Fruit fly (Drosophila melanogaster) whole organism, wandering third instar larva: ENCODE results near the gene CG14096.
"Not testable (repeated sequence)": the region's sequence is repeated elsewhere in the genome, so short reads cannot be mapped to it uniquely, and the experiment has no call there.

Experiments
- Dif ChIP-seq: fragments of 200-275, 200-300 bp; sonication (Bioruptor generic); optimal IDR thresholded peaks from 2 replicates; lab custom pipeline; 2018; ENCODE audit warnings: missing biosample characterization, missing genetic modification characterization; ENCODE audit not compliant: partially characterized antibody
- Hr78 ChIP-seq: fragments of >200 bp; optimal IDR thresholded peaks from 2 replicates; lab custom pipeline; 2017; ENCODE audit warnings: missing biosample characterization, missing genetic modification characterization
- Jra ChIP-seq: sonication (Bioruptor generic); optimal IDR thresholded peaks from 2 replicates; lab custom pipeline; 2016; ENCODE audit warnings: missing biosample characterization, missing genetic modification characterization
- dl ChIP-seq, 2 experiments: fragments of 175-275, 200-275 bp in 1 of 2; fragments of 200-275 bp in 1 of 2; sonication (Bioruptor generic); optimal IDR thresholded peaks; lab custom pipeline; 2018; ENCODE audit warnings: mild to moderate bottlenecking in 2 of 2, missing biosample characterization in 2 of 2, missing genetic modification characterization in 2 of 2, moderate library complexity in 2 of 2; ENCODE audit not compliant: partially characterized antibody in 2 of 2, insufficient read depth in 1 of 2
- dmrt93B ChIP-seq: fragments of 200-800 bp; sonication (Bioruptor generic); optimal IDR thresholded peaks from 2 replicates; lab custom pipeline; 2018; ENCODE audit warnings: missing biosample characterization, mild to moderate bottlenecking, missing genetic modification characterization
- dsf ChIP-seq: sonication (Bioruptor generic); optimal IDR thresholded peaks from 2 replicates; lab custom pipeline; 2016; ENCODE audit warnings: missing biosample characterization, missing genetic modification characterization, borderline replicate concordance
- ey ChIP-seq: fragments of 200-800 bp; sonication (Bioruptor generic); optimal IDR thresholded peaks from 2 replicates; lab custom pipeline; 2016; ENCODE audit warnings: missing biosample characterization, missing genetic modification characterization
- foxo ChIP-seq, 2 experiments: fragments of 200-800 bp; sonication (Bioruptor generic); optimal IDR thresholded peaks; 2 replicates in 1 of 2; 3 replicates in 1 of 2; lab custom pipeline; 2016 to 2017; ENCODE audit warnings: missing biosample characterization in 2 of 2, missing genetic modification characterization in 2 of 2
- fru ChIP-seq: fragments of 200-800 bp; sonication (Bioruptor generic); optimal IDR thresholded peaks from 3 replicates; lab custom pipeline; 2016; ENCODE audit warnings: missing biosample characterization, mild to moderate bottlenecking, missing genetic modification characterization
- lola ChIP-seq: fragments of >200 bp; optimal IDR thresholded peaks from 2 replicates; lab custom pipeline; 2017; ENCODE audit warnings: missing biosample characterization, missing genetic modification characterization
- pan ChIP-seq: fragments of >200 bp; optimal IDR thresholded peaks from 2 replicates; lab custom pipeline; 2017
- psq ChIP-seq: fragments of 200-800 bp; sonication (Bioruptor generic); optimal IDR thresholded peaks from 3 replicates; lab custom pipeline; 2017; ENCODE audit warnings: missing biosample characterization, mild to moderate bottlenecking, missing genetic modification characterization, moderate library complexity
- rgr ChIP-seq: fragments of 200-800 bp; sonication (Bioruptor generic); optimal IDR thresholded peaks from 3 replicates; lab custom pipeline; 2016; ENCODE audit warnings: missing biosample characterization, mild to moderate bottlenecking, missing genetic modification characterization
- sage ChIP-seq: fragments of 200-800 bp; sonication (Bioruptor generic); optimal IDR thresholded peaks from 2 replicates; lab custom pipeline; 2016; ENCODE audit warnings: missing biosample characterization, mild to moderate bottlenecking, missing genetic modification characterization

dm6 chr3L:19472128-19472527, 5.2 kb upstream of the CG14096 start, which contains the start of the genes 825-Oak and CG12519:
- TF ChIP-seq Hr78 (GFP tag; lab: Kevin White, UChicago); Jra (GFP tag; lab: Kevin White, UChicago); psq; dsf; fru (GFP tag; lab: Kevin White, UChicago); dmrt93B (GFP tag; lab: Kevin White, UChicago); lola (GFP tag; lab: Kevin White, UChicago); ey; rgr (GFP tag; lab: Kevin White, UChicago); foxo (GFP tag; optimal IDR thresholded peaks at IDR 0.05; lab: Kevin White, UChicago); dl (GFP tag; optimal IDR thresholded peaks at IDR 0.05; lab: Kevin White, UChicago; ENCODE audit: insufficient read depth in 1 of 2, partially characterized antibody in 2 of 2); sage (GFP tag; lab: Kevin White, UChicago); Dif (GFP tag; lab: Kevin White, UChicago); pan (lab: Kevin White, UChicago): not testable (repeated sequence)
